Worm (Caenorhabditis elegans) whole organism, L4/young adult: ENCODE measurements around the gene F25E5.16.

Experiments
- W03F9.2 ChIP-seq: fragments of 150-350 bp; optimal IDR thresholded peaks from 2 replicates; lab custom pipeline; 2014; ENCODE audit warnings: missing biosample characterization, missing genetic modification characterization
- dao-5 ChIP-seq: sonication (generic microtip); optimal IDR thresholded peaks from 2 replicates; lab custom pipeline; 2016; ENCODE audit warnings: missing genotype, missing genetic modification characterization, moderate library complexity, missing compliant biosample characterization
- him-1 ChIP-seq: sonication (generic microtip); optimal IDR thresholded peaks from 2 replicates; lab custom pipeline; 2016; ENCODE audit warnings: missing genotype, missing genetic modification reagents, missing genetic modification characterization, missing compliant biosample characterization

F25E5.16 gene

ce11 chrV:7415780-7416428 lies 22.2 kb upstream of the F25E5.16 start, which contains the start of gene F18E3.13:
F18E3.13 (plus strand) TSS chrV:7416164.
- TF ChIP-seq him-1 (tag; lab: Kevin White, UChicago) (no peak), dao-5 (tag; lab: Kevin White, UChicago) (no peak), W03F9.2 (no peak)

ce11 chrV:7416569-7416968 lies 21.5 kb upstream of the F25E5.16 start:
- TF ChIP-seq W03F9.2: no peak
- no peak for TF ChIP-seq dao-5 (tag; lab: Kevin White, UChicago)
- TF ChIP-seq him-1 (tag; lab: Kevin White, UChicago): no peak

DNA sequence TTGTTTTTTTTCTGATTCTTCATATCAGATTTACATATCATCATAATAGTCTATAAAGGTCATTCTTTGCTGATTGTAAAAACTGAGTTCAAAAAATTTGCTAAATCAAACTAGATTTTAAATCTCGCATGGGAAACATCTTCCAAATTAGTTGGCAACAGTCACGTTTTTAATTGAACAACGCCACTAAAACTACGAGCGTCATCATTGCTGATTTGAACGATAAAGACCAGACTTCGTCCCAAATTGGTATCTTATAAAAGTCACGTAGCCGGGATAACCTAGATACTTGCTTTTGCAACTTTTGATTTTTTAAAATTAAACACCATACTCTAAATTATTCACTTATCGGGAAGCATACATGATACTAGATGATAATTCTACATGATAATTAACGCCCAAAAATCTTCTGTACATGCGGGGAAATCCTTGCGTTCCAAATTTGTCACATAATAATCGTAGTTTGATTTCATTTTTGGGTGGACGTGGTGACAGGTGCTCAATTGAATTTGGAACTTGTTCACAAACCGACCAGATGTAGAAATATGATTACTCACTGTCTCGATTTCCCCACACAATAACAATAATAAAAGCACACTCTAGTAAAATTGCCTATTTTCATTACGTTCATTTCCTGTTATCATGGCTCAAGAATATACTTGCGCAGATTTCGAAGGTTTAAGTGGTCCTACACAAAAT lies 20.9 kb upstream of the F25E5.16 start, which contains the start of gene srw-67:
Gene srw-67, plus strand, starts transcription at position 643 of the 699 bp plus-strand sequence.
- TF ChIP-seq him-1 (tag; lab: Kevin White, UChicago): no peak
- no peak for TF ChIP-seq W03F9.2
- no peak for TF ChIP-seq dao-5 (tag; lab: Kevin White, UChicago)

DNA sequence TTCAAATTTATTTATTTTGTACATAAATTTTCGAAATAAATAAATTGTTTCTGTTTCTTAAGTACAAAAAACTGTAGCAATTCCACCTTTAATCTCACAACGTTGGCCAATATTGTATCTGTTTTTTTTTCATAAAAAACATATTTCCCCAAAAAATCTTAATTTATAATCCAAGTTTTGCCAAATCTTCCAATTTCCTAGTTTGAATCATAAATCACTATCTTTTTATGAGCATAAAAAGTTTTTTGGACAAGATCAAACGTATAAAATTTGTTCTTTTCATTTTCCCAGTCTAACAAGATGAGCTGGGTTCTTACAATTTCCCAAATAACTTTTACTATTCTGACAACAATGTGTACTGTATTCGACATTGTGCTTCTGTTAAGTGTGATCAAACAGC lies 17.9 kb upstream of the F25E5.16 start, which contains the start of gene srxa-4:
Gene srxa-4, plus strand, starts transcription at position 301 of the 400 bp plus-strand sequence.
- TF ChIP-seq dao-5 (tag; lab: Kevin White, UChicago): no peak
- TF ChIP-seq W03F9.2: no peak
- no peak for TF ChIP-seq him-1 (tag; lab: Kevin White, UChicago)

- no peak for TF ChIP-seq dao-5 (tag; lab: Kevin White, UChicago)
- no peak for TF ChIP-seq him-1 (tag; lab: Kevin White, UChicago)
- TF ChIP-seq W03F9.2: no peak
These were observed 13.7 kb upstream of the F25E5.16 start, which contains the start of gene F18E3.10 for ce11 chrV:7424336-7424735. F18E3.10 (minus strand) TSS chrV:7424436.

- TF ChIP-seq him-1 (tag; lab: Kevin White, UChicago) (no peak), W03F9.2 (no peak), dao-5 (tag; lab: Kevin White, UChicago) (no peak)
These were observed 11.5 kb upstream of the F25E5.16 start, which contains the start of gene srw-68 for ce11 chrV:7426594-7426993. srw-68 (minus strand) TSS chrV:7426694.

DNA sequence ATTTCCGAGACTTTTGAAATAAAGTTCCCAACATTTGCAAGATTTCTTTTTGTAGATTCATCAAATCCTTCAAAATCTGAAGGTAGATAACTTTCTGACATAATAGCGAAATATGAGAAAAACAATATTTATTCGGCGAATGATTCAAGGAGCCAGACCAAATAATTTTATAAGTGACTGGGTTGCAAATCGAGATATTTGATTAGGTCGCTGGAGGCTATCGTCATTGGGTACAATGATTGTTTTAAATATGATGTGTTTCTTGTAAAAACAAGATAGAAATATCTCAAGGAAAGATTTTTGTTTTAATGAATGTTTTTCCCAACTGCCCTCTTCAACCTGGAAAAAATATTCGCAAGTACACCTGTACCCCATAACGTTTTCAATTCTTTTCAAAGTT lies 9.2 kb upstream of the F25E5.16 start, which contains the start of gene srw-69:
Gene srw-69, minus strand, starts transcription at position 101 of the 400 bp plus-strand sequence.
- TF ChIP-seq W03F9.2 (no peak), dao-5 (tag; lab: Kevin White, UChicago) (no peak), him-1 (tag; lab: Kevin White, UChicago) (no peak)

ce11 chrV:7431016-7431415 lies 7.1 kb upstream of the F25E5.16 start, which contains the start of gene srw-71:
srw-71 (minus strand) TSS chrV:7431116.
- TF ChIP-seq him-1 (tag; lab: Kevin White, UChicago) (no peak), W03F9.2 (no peak), dao-5 (tag; lab: Kevin White, UChicago) (no peak)

ce11 chrV:7432441-7433146 lies 5.5 kb upstream of the F25E5.16 start:
- TF ChIP-seq him-1 (tag; lab: Kevin White, UChicago) (no peak), W03F9.2 (no peak), dao-5 (tag; lab: Kevin White, UChicago) (no peak)

- TF ChIP-seq W03F9.2 (peak; percentile 0), dao-5 (tag; lab: Kevin White, UChicago) (no peak), him-1 (tag; lab: Kevin White, UChicago) (no peak)
These were observed 3.2 kb upstream of the F25E5.16 start for ce11 chrV:7434805-7435363.

DNA sequence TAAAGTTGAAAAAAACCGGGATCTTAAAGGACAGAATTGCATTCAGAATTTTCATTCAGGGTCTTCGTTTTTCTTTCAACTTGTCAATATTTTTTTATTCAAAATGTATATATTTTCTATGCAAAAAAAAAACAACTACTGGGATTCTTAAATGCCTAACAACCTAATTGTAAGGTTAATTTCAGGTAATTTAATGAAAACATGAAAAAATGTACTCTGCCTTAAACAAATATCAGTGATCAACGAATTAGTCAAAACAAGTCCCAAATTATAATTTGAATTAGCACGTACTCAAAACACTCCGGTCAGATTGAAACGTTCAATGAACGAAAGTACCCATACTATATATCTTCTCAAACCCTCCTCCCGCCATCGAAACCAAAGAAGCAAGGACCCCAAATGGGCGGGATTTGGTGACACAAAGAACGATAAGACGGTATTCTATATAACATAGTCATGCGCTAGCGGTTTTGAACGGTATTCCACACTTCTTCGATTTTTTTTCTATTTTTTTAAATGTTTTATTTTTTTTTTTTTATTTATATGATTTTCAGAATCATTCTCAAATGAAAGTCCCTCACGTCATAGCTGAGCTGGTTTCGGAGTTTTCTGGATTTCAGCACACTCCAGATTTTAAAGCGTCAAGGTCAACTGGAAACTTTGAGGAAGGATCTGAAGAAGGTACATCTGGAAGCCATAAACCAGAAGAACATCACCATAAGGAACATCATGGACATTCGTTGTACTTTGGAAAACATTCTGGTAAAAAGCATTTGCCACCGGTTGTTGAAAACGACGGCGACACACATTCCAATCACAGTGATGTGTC lies 2.5 kb upstream of the F25E5.16 start, which contains the start of the genes ddo-2 and F25E5.8:
Gene ddo-2, minus strand, starts transcription at position 330 of the 829 bp plus-strand sequence.
Gene F25E5.8, plus strand, starts transcription at position 555 of the 829 bp plus-strand sequence.
- no peak for TF ChIP-seq W03F9.2
- no peak for TF ChIP-seq him-1 (tag; lab: Kevin White, UChicago)
- TF ChIP-seq dao-5 (tag; lab: Kevin White, UChicago): no peak

DNA sequence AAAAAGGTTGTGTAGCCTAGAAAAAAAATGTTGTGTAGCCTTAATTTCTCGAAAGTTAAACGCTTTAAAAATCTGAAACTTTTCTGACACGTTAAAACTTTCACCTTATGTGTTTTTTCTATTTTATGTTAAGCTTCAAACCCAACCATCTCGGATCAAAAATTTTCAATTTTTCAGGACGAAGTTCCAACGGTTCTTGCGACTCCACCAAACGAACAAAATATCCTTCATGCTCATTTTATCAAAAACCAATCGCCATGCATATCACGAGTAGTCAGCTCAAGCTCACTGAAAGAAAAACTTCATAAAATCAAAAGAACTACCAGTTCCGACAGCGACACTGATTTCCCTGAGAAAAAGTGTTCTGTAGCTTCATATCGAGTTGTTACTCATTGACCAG lies 1.6 kb upstream of the F25E5.16 start:
- TF ChIP-seq dao-5 (tag; lab: Kevin White, UChicago) (no peak), him-1 (tag; lab: Kevin White, UChicago) (no peak), W03F9.2 (no peak)
